Worm (Caenorhabditis elegans): Measurements from ENCODE around the gene let-2.

DNA sequence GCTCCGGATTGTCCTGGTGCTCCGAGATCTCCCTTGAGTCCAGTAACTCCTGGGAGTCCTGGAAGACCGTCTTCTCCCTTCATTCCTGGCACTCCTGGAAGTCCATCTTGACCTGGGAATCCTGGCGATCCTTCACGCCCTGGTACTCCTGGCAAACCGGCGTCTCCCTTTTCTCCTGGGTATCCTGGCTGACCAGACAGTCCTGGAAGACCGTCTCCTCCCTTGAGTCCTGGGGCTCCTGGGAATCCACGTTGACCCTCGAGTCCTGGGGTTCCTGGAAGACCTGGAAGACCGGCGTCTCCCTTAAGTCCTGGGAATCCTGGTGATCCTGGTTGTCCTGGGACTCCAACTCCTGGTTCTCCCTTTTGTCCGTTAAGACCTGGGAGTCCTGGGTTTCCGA, 5.1 kb downstream of the let-2 start:
- TF ChIP-seq Y116A8C.19 (tag; optimal IDR thresholded peaks at IDR 0.05; ENCODE audit: borderline replicate concordance) (no peak), skn-1 (tag; optimal IDR thresholded peaks at IDR 0.05) (no peak), elt-3 (tag; optimal IDR thresholded peaks at IDR 0.05) (no peak), unc-130 (tag; optimal IDR thresholded peaks at IDR 0.05) (no peak), alr-1 (tag; optimal IDR thresholded peaks at IDR 0.05; ENCODE audit: borderline replicate concordance) (no peak)
